Fruit fly (Drosophila melanogaster): ENCODE measurements around the gene CG32240.

DNA sequence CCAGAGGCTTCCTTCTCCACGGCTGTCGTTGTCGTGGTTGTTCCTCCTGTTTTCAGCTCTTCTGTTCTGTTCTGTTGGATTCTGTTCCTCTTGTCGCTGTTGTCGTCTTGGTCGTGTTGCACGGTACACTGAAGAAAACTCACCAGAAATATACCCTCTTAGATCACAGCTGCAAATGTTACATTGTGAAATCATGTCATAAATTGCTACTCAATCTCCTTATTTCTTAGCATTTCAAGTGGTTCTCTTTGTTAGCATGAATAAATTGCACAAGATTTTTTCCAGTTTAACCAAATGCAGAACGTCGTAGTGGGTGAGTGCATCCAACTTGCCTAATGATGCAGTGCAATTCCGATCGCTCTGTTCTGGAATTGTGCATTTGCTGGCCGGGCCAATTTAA lies 16.4 kb upstream of the CG32240 start:
- TF ChIP-seq psq (optimal IDR thresholded peaks at IDR 0.05) (no peak), pan (optimal IDR thresholded peaks at IDR 0.05) (no peak), EcR (GFP tag; optimal IDR thresholded peaks at IDR 0.05) (no peak), CG8478 (optimal IDR thresholded peaks at IDR 0.05) (no peak), Dll (optimal IDR thresholded peaks at IDR 0.05) (no peak)
